Fruit fly (Drosophila melanogaster) whole organism, embryonic: ENCODE data around the gene CG5910.
A peak's percentile ranks its signal among the peaks of the same experiment; 100 is the strongest.

Experiments
- Ada2b ChIP-seq: fragments of 200-800 bp; sonication (Bioruptor generic); IDR thresholded peaks from 2 replicates; pipeline ENCODE4 v1.3.6; 2022; ENCODE audit warnings: missing biosample characterization, missing genetic modification characterization
- CG12155 ChIP-seq: fragments of 200-800 bp; sonication (Bioruptor generic); optimal IDR thresholded peaks from 3 replicates; lab custom pipeline; 2016; ENCODE audit warnings: missing biosample characterization, missing genetic modification characterization
- CG14710 ChIP-seq: fragments of 200-800 bp; sonication (Bioruptor generic); optimal IDR thresholded peaks from 3 replicates; lab custom pipeline; 2019; ENCODE audit warnings: missing biosample characterization, mild to moderate bottlenecking, missing genetic modification characterization, moderate library complexity
- CG15601 ChIP-seq: fragments of 200-800 bp; sonication (Bioruptor generic); optimal IDR thresholded peaks from 3 replicates; lab custom pipeline; 2019; ENCODE audit warnings: missing biosample characterization, mild to moderate bottlenecking, missing genetic modification characterization, moderate library complexity
- CG17361 ChIP-seq: fragments of 200-800 bp; sonication (Bioruptor generic); IDR thresholded peaks from 3 replicates; pipeline ENCODE4 v1.3.6; 2022; ENCODE audit warnings: missing biosample characterization, missing genetic modification characterization
- CG1832 ChIP-seq: fragments of 200-800 bp; sonication (Bioruptor generic); optimal IDR thresholded peaks from 2 replicates; lab custom pipeline; 2017; ENCODE audit warnings: missing biosample characterization, mild to moderate bottlenecking, missing genetic modification characterization, inconsistent platforms
- CG2120 ChIP-seq: fragments of 200-800 bp; sonication (Bioruptor generic); optimal IDR thresholded peaks from 3 replicates; lab custom pipeline; 2016; ENCODE audit warnings: missing biosample characterization, missing genetic modification characterization
- CG2875 ChIP-seq: fragments of 200-800 bp; sonication (Bioruptor generic); optimal IDR thresholded peaks from 2 replicates; lab custom pipeline; 2017; ENCODE audit warnings: missing biosample characterization, mild to moderate bottlenecking, missing genetic modification characterization, missing genetic modification reagents
- CG3065 ChIP-seq: fragments of 200-800 bp; sonication (Bioruptor generic); optimal IDR thresholded peaks from 2 replicates; lab custom pipeline; 2016; ENCODE audit warnings: missing biosample characterization, missing genetic modification characterization
- CG31441 ChIP-seq: fragments of 200-800 bp; sonication (Bioruptor generic); IDR thresholded peaks from 2 replicates; pipeline ENCODE4 v1.3.6; 2022; ENCODE audit warnings: missing biosample characterization, missing genetic modification characterization
- CG32767 ChIP-seq: fragments of 200-800 bp; sonication (Bioruptor generic); IDR thresholded peaks from 2 replicates; pipeline ENCODE4 v1.3.6; 2022; ENCODE audit warnings: missing biosample characterization, missing genetic modification characterization
- CG3407 ChIP-seq: fragments of 200-800 bp; sonication (Bioruptor generic); optimal IDR thresholded peaks from 2 replicates; lab custom pipeline; 2018; ENCODE audit warnings: missing biosample characterization, mild to moderate bottlenecking, missing genetic modification characterization
- CG3726 ChIP-seq: fragments of 200-800 bp; sonication (Bioruptor generic); IDR thresholded peaks from 3 replicates; pipeline ENCODE4, ENCODE4 v1.3.6; 2022; ENCODE audit warnings: missing biosample characterization, missing genetic modification characterization
- CG4360 ChIP-seq: fragments of 200-800 bp; sonication (Bioruptor generic); IDR thresholded peaks from 2 replicates; pipeline ENCODE4 v1.3.6; 2022; ENCODE audit warnings: missing biosample characterization, missing genetic modification characterization
- CG4820 ChIP-seq: fragments of 200-800 bp; sonication (Bioruptor generic); optimal IDR thresholded peaks from 3 replicates; lab custom pipeline; 2016; ENCODE audit warnings: missing biosample characterization, missing genetic modification characterization
- CG6272 ChIP-seq: fragments of 200-800 bp; sonication (Bioruptor generic); IDR thresholded peaks from 2 replicates; pipeline ENCODE4 v1.3.6; 2022; ENCODE audit warnings: missing biosample characterization, missing genetic modification characterization
- CG6765 ChIP-seq: fragments of 200-800 bp; sonication (Bioruptor generic); optimal IDR thresholded peaks from 3 replicates; lab custom pipeline; 2017; ENCODE audit warnings: missing biosample characterization, mild to moderate bottlenecking, missing genetic modification characterization
- CG7839 ChIP-seq: fragments of 200-800 bp; sonication (Bioruptor generic); optimal IDR thresholded peaks from 3 replicates; lab custom pipeline; 2018; ENCODE audit warnings: missing biosample characterization, mild to moderate bottlenecking, missing genetic modification characterization, moderate library complexity
- CG8359 ChIP-seq: fragments of 200-800 bp; sonication (Bioruptor generic); optimal IDR thresholded peaks from 2 replicates; lab custom pipeline; 2017; ENCODE audit warnings: missing biosample characterization, mild to moderate bottlenecking, missing genetic modification characterization, borderline replicate concordance
- Dad ChIP-seq: fragments of 200-800 bp; sonication (Bioruptor generic); optimal IDR thresholded peaks from 3 replicates; lab custom pipeline; 2016; ENCODE audit warnings: missing biosample characterization, missing genetic modification characterization
- GATAe ChIP-seq: fragments of 200-800 bp; sonication (Bioruptor generic); conservative IDR thresholded peaks from 2 replicates; pipeline ENCODE4 v1.3.6; 2022; ENCODE audit warnings: missing biosample characterization, missing genetic modification characterization
- Gug ChIP-seq: fragments of 200-800 bp; sonication (Bioruptor generic); IDR thresholded peaks from 4 replicates; pipeline ENCODE4 v1.3.6; 2022; ENCODE audit warnings: missing biosample characterization, missing genetic modification characterization
- HLH4C ChIP-seq: fragments of 200-800 bp; sonication (Bioruptor generic); IDR thresholded peaks from 3 replicates; pipeline ENCODE4 v1.3.6; 2022; ENCODE audit warnings: missing biosample characterization, missing genetic modification characterization; ENCODE audit not compliant: partially characterized antibody
- HLHmδ ChIP-seq: fragments of 200-800 bp; sonication (Bioruptor generic); optimal IDR thresholded peaks from 2 replicates; lab custom pipeline; 2018; ENCODE audit warnings: missing biosample characterization, mild to moderate bottlenecking, missing genetic modification characterization, moderate library complexity
- Mrtf ChIP-seq: fragments of 200-800 bp; sonication (Bioruptor generic); IDR thresholded peaks from 3 replicates; pipeline ENCODE4 v1.3.6; 2022; ENCODE audit warnings: missing biosample characterization, missing genetic modification characterization
- NfI ChIP-seq: fragments of 200-800 bp; sonication (Bioruptor generic); optimal IDR thresholded peaks from 3 replicates; lab custom pipeline; 2018; ENCODE audit warnings: missing biosample characterization, mild to moderate bottlenecking, missing genetic modification characterization, moderate library complexity
- Stat92E ChIP-seq, 3 experiments: fragments of >200 bp in 2 of 3; fragments of 200-800 bp in 1 of 3; sonication (Bioruptor generic) in 1 of 3; optimal IDR thresholded peaks; 2 replicates each; lab custom pipeline; 2017 to 2019; ENCODE audit warnings: missing biosample characterization in 3 of 3, missing genetic modification characterization in 3 of 3, mild to moderate bottlenecking in 1 of 3, moderate library complexity in 1 of 3
- Usf ChIP-seq: fragments of 200-800 bp; sonication (Bioruptor generic); optimal IDR thresholded peaks from 2 replicates; lab custom pipeline; 2017; ENCODE audit warnings: missing genotype, missing biosample characterization, missing genetic modification characterization
- Xbp1 ChIP-seq: fragments of 200-800 bp; sonication (Bioruptor generic); optimal IDR thresholded peaks from 3 replicates; lab custom pipeline; 2016; ENCODE audit warnings: missing biosample characterization, mild to moderate bottlenecking, missing genetic modification characterization
- bowl ChIP-seq: fragments of 200-800 bp; sonication (Bioruptor generic); IDR thresholded peaks from 2 replicates; pipeline ENCODE4 v1.3.6; 2022; ENCODE audit warnings: missing biosample characterization, missing genetic modification characterization
- cg ChIP-seq: fragments of 200-800 bp; sonication (Bioruptor generic); optimal IDR thresholded peaks from 3 replicates; lab custom pipeline; 2019; ENCODE audit warnings: missing biosample characterization, mild to moderate bottlenecking, missing genetic modification characterization, moderate library complexity
- chif ChIP-seq, 2 experiments: fragments of 200-800 bp; sonication (Bioruptor generic); optimal IDR thresholded peaks; 3 replicates each; lab custom pipeline; 2016; ENCODE audit warnings: missing biosample characterization in 2 of 2, missing genetic modification characterization in 2 of 2
- dpn ChIP-seq, 2 experiments: fragments of 200-800 bp; sonication (Bioruptor generic); optimal IDR thresholded peaks; 3 replicates each; lab custom pipeline; 2016; ENCODE audit warnings: missing biosample characterization in 2 of 2, missing genetic modification characterization in 2 of 2
- eve ChIP-seq, 2 experiments: fragments of >200 bp; optimal IDR thresholded peaks; 2 replicates each; lab custom pipeline; 2017; ENCODE audit warnings: missing biosample characterization in 2 of 2, missing genetic modification characterization in 2 of 2
- fd3F ChIP-seq: fragments of 200-800 bp; sonication (Bioruptor generic); optimal IDR thresholded peaks from 2 replicates; lab custom pipeline; 2018; ENCODE audit warnings: missing biosample characterization, mild to moderate bottlenecking, missing genetic modification characterization, moderate library complexity
- grau ChIP-seq: fragments of 200-800 bp; optimal IDR thresholded peaks from 3 replicates; lab custom pipeline; 2019; ENCODE audit warnings: missing biosample characterization, mild to moderate bottlenecking, missing genetic modification characterization, moderate library complexity
- grn ChIP-seq: fragments of 200-800 bp; sonication (Bioruptor generic); optimal IDR thresholded peaks from 3 replicates; lab custom pipeline; 2017; ENCODE audit warnings: missing biosample characterization, missing genetic modification characterization
- her ChIP-seq: fragments of 200-800 bp; sonication (Bioruptor generic); optimal IDR thresholded peaks from 2 replicates; lab custom pipeline; 2016; ENCODE audit warnings: missing biosample characterization, missing genetic modification characterization
- nau ChIP-seq: fragments of 200-800 bp; sonication (Bioruptor generic); optimal IDR thresholded peaks from 3 replicates; lab custom pipeline; 2017; ENCODE audit warnings: missing biosample characterization, mild to moderate bottlenecking, missing genetic modification characterization, missing genetic modification reagents
- oc ChIP-seq: fragments of 200-800 bp; sonication (Bioruptor generic); optimal IDR thresholded peaks from 2 replicates; lab custom pipeline; 2018; ENCODE audit warnings: missing biosample characterization, mild to moderate bottlenecking, missing genetic modification characterization, moderate library complexity
- sc ChIP-seq, 3 experiments: fragments of >200 bp in 2 of 3; fragments of 200-800 bp in 1 of 3; sonication (Bioruptor generic) in 1 of 3; optimal IDR thresholded peaks; 2 replicates in 2 of 3; 3 replicates in 1 of 3; lab custom pipeline; 2017; ENCODE audit warnings: mild to moderate bottlenecking in 1 of 3, missing biosample characterization in 1 of 3, missing genetic modification characterization in 1 of 3, missing genetic modification reagents in 1 of 3
- scrt ChIP-seq: fragments of 200-800 bp; sonication (Bioruptor generic); optimal IDR thresholded peaks from 2 replicates; lab custom pipeline; 2018; ENCODE audit warnings: missing biosample characterization, mild to moderate bottlenecking, missing genetic modification characterization, moderate library complexity
- seq ChIP-seq: fragments of 200-800 bp; sonication (Bioruptor generic); IDR thresholded peaks from 2 replicates; pipeline ENCODE4 v1.3.6; 2022; ENCODE audit warnings: missing biosample characterization, missing genetic modification characterization
- slp2 ChIP-seq: fragments of 200-800 bp; sonication (Bioruptor generic); optimal IDR thresholded peaks from 2 replicates; lab custom pipeline; 2016; ENCODE audit warnings: missing biosample characterization, missing genetic modification characterization
- tgo ChIP-seq: fragments of 200-800 bp; sonication (Bioruptor generic); IDR thresholded peaks from 3 replicates; pipeline ENCODE4 v1.3.6; 2022; ENCODE audit warnings: missing biosample characterization, missing genetic modification characterization
- trh ChIP-seq: fragments of 200-800 bp; sonication (Bioruptor generic); optimal IDR thresholded peaks from 2 replicates; lab custom pipeline; 2016; ENCODE audit warnings: missing biosample characterization, missing genetic modification characterization
- wor ChIP-seq: fragments of 200-800 bp; sonication (Bioruptor generic); IDR thresholded peaks from 2 replicates; pipeline ENCODE4 v1.3.6; 2022; ENCODE audit warnings: missing biosample characterization, missing genetic modification characterization
- zfh2 ChIP-seq: fragments of 200-800 bp; sonication (Bioruptor generic); optimal IDR thresholded peaks from 2 replicates; lab custom pipeline; 2016; ENCODE audit warnings: missing biosample characterization, missing genetic modification characterization

The CG5910 gene

dm6 chr3L:20441632-20442469 is at the start of gene CG5910 (continued):
- TF ChIP-seq Dad (GFP tag; lab: Kevin White, UChicago) (no peak), slp2 (peak; percentile 34), Usf (GFP tag; lab: Kevin White, UChicago) (peak; percentile 70), nau (GFP tag; lab: Kevin White, UChicago) (peak; percentile 53), Gug (GFP tag; lab: Robert Waterston, UW) (peak; percentile 51; the same call in 1 of the 4 replicates), fd3F (GFP tag; lab: Kevin White, UChicago) (peak; percentile 79), NfI (peak; percentile 84), Xbp1 (GFP tag; lab: Kevin White, UChicago) (peak; percentile 83), CG17361 (peak; percentile 97), cg (GFP tag; lab: Kevin White, UChicago) (no peak), Stat92E (GFP tag; optimal IDR thresholded peaks at IDR 0.05; lab: Kevin White, UChicago) (peak in 1 of 3 experiments; percentile 7), seq (GFP tag; lab: Robert Waterston, UW) (peak; percentile 79), dpn (GFP tag; optimal IDR thresholded peaks at IDR 0.05; lab: Kevin White, UChicago) (peak; percentile 46 to 85), CG7839 (peak; percentile 95), CG6765 (GFP tag; lab: Kevin White, UChicago) (peak; percentile 88), HLHmδ (GFP tag; lab: Kevin White, UChicago) (no peak), CG1832 (GFP tag; lab: Kevin White, UChicago) (no peak), CG4820 (peak; percentile 79), CG3065 (GFP tag; lab: Kevin White, UChicago) (peak; percentile 73), CG8359 (GFP tag; lab: Kevin White, UChicago) (peak; percentile 66), CG12155 (GFP tag; lab: Kevin White, UChicago) (peak; percentile 79), CG2120 (peak; percentile 72), chif (GFP tag; optimal IDR thresholded peaks at IDR 0.05; lab: Kevin White, UChicago) (peak in 1 of 2 experiments; percentile 3), grn (GFP tag; lab: Kevin White, UChicago) (no peak), Ada2b (GFP tag; lab: Robert Waterston, UW) (peak; percentile 75), CG2875 (GFP tag; lab: Kevin White, UChicago) (peak; percentile 78), CG3407 (GFP tag; lab: Kevin White, UChicago) (peak; percentile 78), CG6272 (peak; percentile 54; the same call in 1 of the 2 replicates), CG31441 (peak; percentile 95), GATAe (0 out of 2 replicates have a peak, but pooled peaks have one; percentile 23), CG32767 (GFP tag; lab: Robert Waterston, UW) (peak; percentile 74), her (GFP tag; lab: Kevin White, UChicago) (no peak), CG14710 (tag; lab: Kevin White, UChicago) (peak; percentile 93), trh (GFP tag; lab: Kevin White, UChicago) (peak; percentile 37), bowl (GFP tag; lab: Robert Waterston, UW) (no peak), grau (tag; lab: Kevin White, UChicago) (peak; percentile 93), wor (peak; percentile 72), oc (tag; lab: Kevin White, UChicago) (peak; percentile 83), eve (GFP tag; optimal IDR thresholded peaks at IDR 0.05; lab: Kevin White, UChicago) (no peak), CG4360 (peak; percentile 76), tgo (GFP tag; lab: Robert Waterston, UW) (peak; percentile 78), Mrtf (GFP tag; lab: Robert Waterston, UW) (peak; percentile 64; the same call in 2 of the 3 replicates), HLH4C (GFP tag; lab: Robert Waterston, UW) (no peak), CG15601 (peak; percentile 90), zfh2 (peak; percentile 25), scrt (GFP tag; lab: Kevin White, UChicago) (peak; percentile 98), CG3726 (peak; percentile 68; the same call in 2 of the 3 replicates), sc (optimal IDR thresholded peaks at IDR 0.05; lab: Kevin White, UChicago) (no peak), sc (GFP tag; optimal IDR thresholded peaks at IDR 0.05; lab: Kevin White, UChicago) (peak; percentile 7)
